Worm (Caenorhabditis elegans) whole organism, L3 larva: Measurements from ENCODE around the gene nhr-208.

Experiments
- ZK546.5 ChIP-seq: sonication (generic microtip); optimal IDR thresholded peaks from 2 replicates; lab custom pipeline; 2017; ENCODE audit warnings: missing biosample characterization, missing genetic modification characterization
- ama-1 ChIP-seq: fragments of 150-350 bp; optimal IDR thresholded peaks from 2 replicates; lab custom pipeline; 2018
- daf-12 ChIP-seq: fragments of 150-350 bp; optimal IDR thresholded peaks from 2 replicates; lab custom pipeline; 2014; ENCODE audit warnings: missing biosample characterization, missing genetic modification reagents, missing genetic modification characterization
- elt-3 ChIP-seq, 3 experiments: fragments of 150-350 bp in 1 of 3; sonication (generic microtip) in 2 of 3; optimal IDR thresholded peaks; 2 replicates in 2 of 3; 4 replicates in 1 of 3; lab custom pipeline; 2014 to 2017; ENCODE audit warnings: missing biosample characterization in 3 of 3, missing genetic modification characterization in 3 of 3
- jun-1 ChIP-seq: fragments of 150-350 bp; optimal IDR thresholded peaks from 2 replicates; lab custom pipeline; 2014; ENCODE audit warnings: missing biosample characterization, missing genetic modification reagents, missing genetic modification characterization
- lin-15B ChIP-seq: fragments of 150-350 bp; optimal IDR thresholded peaks from 2 replicates; lab custom pipeline; 2014; ENCODE audit warnings: missing biosample characterization, missing genetic modification characterization
- lin-39 ChIP-seq: fragments of 150-350 bp; optimal IDR thresholded peaks from 2 replicates; lab custom pipeline; 2018; ENCODE audit warnings: missing biosample characterization, missing genetic modification reagents, missing genetic modification characterization
- nhr-11 ChIP-seq: fragments of 150-350 bp; optimal IDR thresholded peaks from 2 replicates; lab custom pipeline; 2014; ENCODE audit warnings: missing biosample characterization, missing genetic modification characterization
- nhr-23 ChIP-seq: fragments of 150-350 bp; optimal IDR thresholded peaks from 2 replicates; lab custom pipeline; 2014; ENCODE audit warnings: missing biosample characterization, missing genetic modification reagents, missing genetic modification characterization
- nhr-76 ChIP-seq: fragments of 150-350 bp; sonication (generic microtip); optimal IDR thresholded peaks from 5 replicates; lab custom pipeline; 2014; ENCODE audit warnings: missing biosample characterization, missing genetic modification characterization
- skn-1 ChIP-seq: fragments of 150-350 bp; optimal IDR thresholded peaks from 2 replicates; lab custom pipeline; 2014; ENCODE audit warnings: missing biosample characterization, missing genetic modification characterization

DNA sequence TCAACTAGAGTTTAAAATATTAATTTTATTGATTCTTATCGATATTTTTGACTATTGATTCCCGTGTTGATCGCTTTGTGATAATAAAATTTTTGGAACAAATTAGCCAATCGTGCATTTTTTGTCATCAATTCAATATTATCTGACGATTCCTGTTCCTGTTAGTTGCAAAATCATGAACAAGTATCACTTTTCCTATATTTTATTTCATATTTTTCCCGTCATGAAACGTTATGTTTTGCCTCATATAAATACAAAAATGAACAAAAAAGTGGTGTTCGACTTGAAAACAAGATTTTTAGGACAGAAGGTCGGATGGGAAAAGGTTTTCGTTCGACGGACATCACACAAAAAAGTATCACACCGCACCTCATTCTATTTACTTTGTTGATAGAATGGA is 27.2 kb downstream of the nhr-208 start, which contains the start of gene C13C4.6:
- TF ChIP-seq jun-1 (no peak), daf-12 (tag; lab: Kevin White, UChicago) (no peak), nhr-11 (tag; lab: Kevin White, UChicago) (no peak), nhr-76 (tag; lab: Kevin White, UChicago) (no peak), lin-15B (tag; lab: Kevin White, UChicago) (no peak), skn-1 (no peak), ama-1 (lab: Kevin White, UChicago) (no peak), elt-3 (tag; optimal IDR thresholded peaks at IDR 0.05; lab: Kevin White, UChicago) (no peak), nhr-23 (tag; lab: Kevin White, UChicago) (no peak), lin-39 (tag; lab: Kevin White, UChicago) (no peak), ZK546.5 (no peak)
